Worm (Caenorhabditis elegans) whole organism, L4 larva: Measurements from ENCODE around the gene bpnt-1.

Experiments used
- D1046.2 ChIP-seq: fragments of 200-800 bp; sonication (Bioruptor generic); IDR thresholded peaks from 2 replicates; pipeline ENCODE4 v1.3.6; 2022; ENCODE audit warnings: missing genetic modification characterization, missing compliant biosample characterization
- F10B5.3 ChIP-seq: sonication (generic microtip); optimal IDR thresholded peaks from 2 replicates; lab custom pipeline; 2016; ENCODE audit warnings: mild to moderate bottlenecking, missing genetic modification characterization, missing compliant biosample characterization
- F26F4.8 ChIP-seq: fragments of 200-800 bp; sonication (Bioruptor generic); conservative IDR thresholded peaks from 2 replicates; pipeline ENCODE4 v1.3.6; 2022; ENCODE audit warnings: missing genetic modification characterization, missing compliant biosample characterization
- F37D6.2 ChIP-seq: sonication (generic microtip); optimal IDR thresholded peaks from 2 replicates; lab custom pipeline; 2016; ENCODE audit warnings: mild to moderate bottlenecking, missing genetic modification characterization, missing compliant biosample characterization
- F44E2.7 ChIP-seq: fragments of 200-800 bp; sonication (Bioruptor generic); IDR thresholded peaks from 2 replicates; pipeline ENCODE4 v2.1.2; 2022; ENCODE audit warnings: missing genetic modification characterization, missing compliant biosample characterization
- F49E8.2 ChIP-seq: sonication (generic microtip); optimal IDR thresholded peaks from 2 replicates; lab custom pipeline; 2016; ENCODE audit warnings: missing compliant biosample characterization, mild to moderate bottlenecking, missing genetic modification characterization, borderline replicate concordance
- T26A8.4 ChIP-seq: fragments of 200-800 bp; sonication (Bioruptor generic); IDR thresholded peaks from 2 replicates; pipeline ENCODE4 v1.3.6; 2022; ENCODE audit warnings: missing genetic modification characterization, missing compliant biosample characterization
- Y105C5A.15 ChIP-seq: fragments of 200-800 bp; sonication (Bioruptor generic); IDR thresholded peaks from 2 replicates; pipeline ENCODE4 v1.3.6; 2022; ENCODE audit warnings: missing genetic modification characterization, missing compliant biosample characterization
- aly-2 ChIP-seq: sonication (generic microtip); optimal IDR thresholded peaks from 2 replicates; lab custom pipeline; 2018; ENCODE audit warnings: missing biosample characterization, missing genetic modification characterization
- ama-1 ChIP-seq: fragments of 150-350 bp; optimal IDR thresholded peaks from 2 replicates; lab custom pipeline; 2014; ENCODE audit warnings: inconsistent platforms, mixed read lengths
- attf-4 ChIP-seq: sonication (generic microtip); optimal IDR thresholded peaks from 3 replicates; lab custom pipeline; 2017; ENCODE audit warnings: missing biosample characterization, missing genetic modification characterization
- ceh-20 ChIP-seq: fragments of 200-800 bp; sonication (Bioruptor generic); IDR thresholded peaks from 2 replicates; pipeline ENCODE4 v1.3.6; 2022; ENCODE audit warnings: missing genetic modification reagents, missing genetic modification characterization, missing compliant biosample characterization
- ceh-32 ChIP-seq: sonication (generic microtip); optimal IDR thresholded peaks from 2 replicates; lab custom pipeline; 2016; ENCODE audit warnings: mild to moderate bottlenecking, missing genetic modification characterization, missing compliant biosample characterization; ENCODE audit not compliant: poor library complexity
- ceh-82 ChIP-seq: sonication (generic microtip); optimal IDR thresholded peaks from 2 replicates; lab custom pipeline; 2017; ENCODE audit warnings: missing biosample characterization, missing genetic modification characterization
- ctbp-1 ChIP-seq: fragments of 200-800 bp; sonication (Bioruptor generic); IDR thresholded peaks from 2 replicates; pipeline ENCODE4 v1.3.6; 2022; ENCODE audit warnings: missing genetic modification reagents, missing genetic modification characterization, missing compliant biosample characterization
- daf-12 ChIP-seq: fragments of 150-350 bp; optimal IDR thresholded peaks from 2 replicates; lab custom pipeline; 2014; ENCODE audit warnings: missing biosample characterization, missing genetic modification reagents, missing genetic modification characterization
- daf-16 ChIP-seq, 3 experiments: sonication (generic microtip); optimal IDR thresholded peaks; 2 replicates each; lab custom pipeline; 2016 to 2017; ENCODE audit warnings: missing genetic modification characterization in 3 of 3, missing genetic modification reagents in 3 of 3, mild to moderate bottlenecking in 2 of 3, missing compliant biosample characterization in 2 of 3, missing biosample characterization in 1 of 3, moderate library complexity in 1 of 3
- daf-8 ChIP-seq: fragments of 200-800 bp; sonication (Bioruptor generic); IDR thresholded peaks from 2 replicates; pipeline ENCODE4 v1.3.6; 2022; ENCODE audit warnings: missing genetic modification characterization, missing compliant biosample characterization
- dmd-8 ChIP-seq: fragments of 200-800 bp; sonication (Bioruptor generic); IDR thresholded peaks from 2 replicates; pipeline ENCODE4 v1.3.6; 2022; ENCODE audit warnings: missing genetic modification characterization, missing compliant biosample characterization
- dpl-1 ChIP-seq: fragments of 150-350 bp; optimal IDR thresholded peaks from 2 replicates; lab custom pipeline; 2014; ENCODE audit warnings: missing biosample characterization, missing genetic modification reagents, missing genetic modification characterization
- duxl-1 ChIP-seq: sonication (generic microtip); optimal IDR thresholded peaks from 2 replicates; lab custom pipeline; 2016; ENCODE audit warnings: mild to moderate bottlenecking, missing genetic modification characterization, moderate library complexity, missing compliant biosample characterization; ENCODE audit not compliant: poor library complexity
- fos-1 ChIP-seq: fragments of 150-350 bp; optimal IDR thresholded peaks from 2 replicates; lab custom pipeline; 2014; ENCODE audit warnings: missing biosample characterization, missing genetic modification characterization
- hif-1 ChIP-seq, 2 experiments: sonication (generic microtip); optimal IDR thresholded peaks; 2 replicates each; lab custom pipeline; 2016 to 2017; ENCODE audit warnings: missing compliant biosample characterization in 2 of 2, missing genetic modification characterization in 2 of 2, missing genetic modification reagents in 2 of 2, missing genotype in 2 of 2, mild to moderate bottlenecking in 1 of 2
- hlh-11 ChIP-seq: fragments of 200-800 bp; sonication (Bioruptor generic); optimal IDR thresholded peaks from 2 replicates; lab custom pipeline; 2018; ENCODE audit warnings: mild to moderate bottlenecking, missing genetic modification characterization, missing compliant biosample characterization
- hlh-30 ChIP-seq: sonication (generic microtip); optimal IDR thresholded peaks from 2 replicates; lab custom pipeline; 2017; ENCODE audit warnings: antibody characterized with exemption, mild to moderate bottlenecking, missing genetic modification characterization, missing compliant biosample characterization; ENCODE audit not compliant: insufficient read depth
- jun-1 ChIP-seq: fragments of 150-350 bp; optimal IDR thresholded peaks from 2 replicates; lab custom pipeline; 2014; ENCODE audit warnings: missing biosample characterization, missing genetic modification reagents, missing genetic modification characterization
- lin-1 ChIP-seq: fragments of 200-800 bp; sonication (Bioruptor generic); IDR thresholded peaks from 2 replicates; pipeline ENCODE4 v1.3.6; 2022; ENCODE audit warnings: missing genetic modification reagents, missing genetic modification characterization, missing compliant biosample characterization
- mdl-1 ChIP-seq, 2 experiments: fragments of 150-350 bp in 1 of 2; sonication (generic microtip) in 1 of 2; optimal IDR thresholded peaks; 2 replicates each; lab custom pipeline; 2014 to 2017; ENCODE audit warnings: missing biosample characterization in 2 of 2, missing genetic modification characterization in 2 of 2
- mdt-29 ChIP-seq: fragments of 200-800 bp; sonication (Bioruptor generic); IDR thresholded peaks from 2 replicates; pipeline ENCODE4 v1.3.6; 2022; ENCODE audit warnings: missing genetic modification reagents, missing genetic modification characterization, missing compliant biosample characterization
- mep-1 ChIP-seq: fragments of 150-350 bp; sonication (generic microtip); optimal IDR thresholded peaks from 3 replicates; lab custom pipeline; 2014; ENCODE audit warnings: missing biosample characterization, missing genetic modification characterization
- mes-2 ChIP-seq: sonication (generic microtip); optimal IDR thresholded peaks from 2 replicates; lab custom pipeline; 2016; ENCODE audit warnings: missing genotype, mild to moderate bottlenecking, missing genetic modification characterization, missing compliant biosample characterization; ENCODE audit not compliant: poor library complexity, severe bottlenecking
- mxl-3 ChIP-seq: fragments of 200-800 bp; sonication (Bioruptor generic); optimal IDR thresholded peaks from 2 replicates; lab custom pipeline; 2018; ENCODE audit warnings: mild to moderate bottlenecking, missing genetic modification characterization, missing compliant biosample characterization
- nhr-102 ChIP-seq: sonication (generic microtip); optimal IDR thresholded peaks from 2 replicates; lab custom pipeline; 2016; ENCODE audit warnings: mild to moderate bottlenecking, missing genetic modification characterization, moderate library complexity, missing compliant biosample characterization
- nhr-237 ChIP-seq: sonication (generic microtip); optimal IDR thresholded peaks from 2 replicates; lab custom pipeline; 2017; ENCODE audit warnings: missing biosample characterization, missing genetic modification characterization
- nhr-28 ChIP-seq: fragments of 150-350 bp; optimal IDR thresholded peaks from 2 replicates; lab custom pipeline; 2014; ENCODE audit warnings: missing biosample characterization, missing genetic modification characterization
- nhr-48 ChIP-seq: sonication (generic microtip); optimal IDR thresholded peaks from 2 replicates; lab custom pipeline; 2016; ENCODE audit warnings: mild to moderate bottlenecking, missing genetic modification characterization, missing compliant biosample characterization
- nhr-76 ChIP-seq: fragments of 150-350 bp; optimal IDR thresholded peaks from 2 replicates; lab custom pipeline; 2014; ENCODE audit warnings: missing biosample characterization, missing genetic modification characterization
- nhr-77 ChIP-seq: fragments of 150-350 bp; optimal IDR thresholded peaks from 2 replicates; lab custom pipeline; 2014; ENCODE audit warnings: missing biosample characterization, missing genetic modification characterization
- sdz-12 ChIP-seq: fragments of 200-800 bp; sonication (Bioruptor generic); optimal IDR thresholded peaks from 2 replicates; lab custom pipeline; 2018; ENCODE audit warnings: mild to moderate bottlenecking, missing genetic modification characterization, missing compliant biosample characterization
- snpc-1.2 ChIP-seq: fragments of 200-800 bp; sonication (Bioruptor generic); IDR thresholded peaks from 2 replicates; pipeline ENCODE4 v1.3.6; 2022; ENCODE audit warnings: missing genetic modification reagents, missing genetic modification characterization, missing compliant biosample characterization
- snpc-4 ChIP-seq: fragments of 150-350 bp; optimal IDR thresholded peaks from 2 replicates; lab custom pipeline; 2014; ENCODE audit warnings: missing biosample characterization, missing genetic modification characterization
- spr-3 ChIP-seq: fragments of 200-800 bp; sonication (Bioruptor generic); optimal IDR thresholded peaks from 2 replicates; lab custom pipeline; 2018; ENCODE audit warnings: mild to moderate bottlenecking, missing genetic modification characterization, missing compliant biosample characterization
- unc-130 ChIP-seq: sonication (generic microtip); optimal IDR thresholded peaks from 2 replicates; lab custom pipeline; 2016; ENCODE audit warnings: missing genetic modification reagents, missing genetic modification characterization, missing compliant biosample characterization
- unc-39 ChIP-seq: sonication (generic microtip); optimal IDR thresholded peaks from 2 replicates; lab custom pipeline; 2017; ENCODE audit warnings: missing biosample characterization, missing genetic modification characterization
- vab-7 ChIP-seq: fragments of 200-800 bp; sonication (Bioruptor generic); IDR thresholded peaks from 2 replicates; pipeline ENCODE4 v1.3.6; 2022; ENCODE audit warnings: missing genetic modification reagents, missing genetic modification characterization, missing compliant biosample characterization
- zip-2 ChIP-seq: fragments of 150-350 bp; optimal IDR thresholded peaks from 2 replicates; lab custom pipeline; 2014; ENCODE audit warnings: missing biosample characterization, missing genetic modification characterization
- ztf-11 ChIP-seq: fragments of 150-350 bp; optimal IDR thresholded peaks from 2 replicates; lab custom pipeline; 2014; ENCODE audit warnings: missing biosample characterization, missing genetic modification characterization

The bpnt-1 gene

ce11 chrII:4419956-4420355 is at the start of gene bpnt-1:
bpnt-1 (plus strand) TSS chrII:4420256.
- TF ChIP-seq vab-7 (GFP tag; lab: Robert Waterston, UW): no peak
- peak; percentile 39 for TF ChIP-seq hlh-30 (tag; lab: Kevin White, UChicago)
- peak in 1 of 2 experiments; percentile 19 for TF ChIP-seq mdl-1 (tag; optimal IDR thresholded peaks at IDR 0.05; lab: Kevin White, UChicago)
- peak; percentile 12 for TF ChIP-seq nhr-28 (tag; lab: Kevin White, UChicago)
- TF ChIP-seq mxl-3 (GFP tag; lab: Kevin White, UChicago): peak; percentile 13

DNA sequence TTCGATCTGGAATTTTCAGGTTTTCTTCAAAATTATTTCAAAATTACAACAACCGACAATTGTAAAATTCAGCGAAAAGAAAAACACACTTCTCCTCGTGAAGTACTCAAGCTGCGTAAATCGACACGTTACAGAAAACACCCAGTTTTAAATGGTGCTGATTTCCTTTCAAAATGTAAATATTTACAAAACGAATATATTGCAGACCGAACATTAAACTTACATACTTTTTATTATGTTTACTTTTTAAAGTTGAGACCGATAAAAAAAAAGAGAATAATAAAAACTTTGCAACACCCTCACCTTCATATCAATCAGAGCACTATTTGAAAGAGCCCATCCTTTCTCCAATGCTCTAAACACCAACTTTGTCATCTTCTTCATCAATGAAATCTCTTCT is 49.2 kb upstream of the bpnt-1 start:
- TF ChIP-seq snpc-4 (tag; lab: Kevin White, UChicago) (no peak), daf-16 (GFP tag; optimal IDR thresholded peaks at IDR 0.05; lab: Kevin White, UChicago) (no peak), daf-16 (tag; optimal IDR thresholded peaks at IDR 0.05; lab: Kevin White, UChicago) (peak; percentile 56)

ce11 chrII:4372406-4372805 is 47.6 kb upstream of the bpnt-1 start, which contains the start of gene paic-1:
paic-1 (minus strand) TSS chrII:4372525.
- TF ChIP-seq F10B5.3: no peak
- TF ChIP-seq ama-1: peak; percentile 80
- no peak for TF ChIP-seq daf-16 (GFP tag; optimal IDR thresholded peaks at IDR 0.05; lab: Kevin White, UChicago)
- peak; percentile 82 for TF ChIP-seq daf-16 (tag; optimal IDR thresholded peaks at IDR 0.05; lab: Kevin White, UChicago)
- TF ChIP-seq aly-2 (tag; lab: Kevin White, UChicago): no peak
- no peak for TF ChIP-seq F44E2.7 (GFP tag; lab: Robert Waterston, UW)
- no peak for TF ChIP-seq nhr-48 (tag; lab: Kevin White, UChicago)
- no peak for TF ChIP-seq fos-1 (tag; lab: Kevin White, UChicago)
- TF ChIP-seq F49E8.2 (tag; lab: Kevin White, UChicago): peak; percentile 19
- no peak for TF ChIP-seq D1046.2 (GFP tag; lab: Robert Waterston, UW)
- TF ChIP-seq sdz-12 (GFP tag; lab: Kevin White, UChicago): no peak
- TF ChIP-seq unc-130: no peak
- TF ChIP-seq dpl-1 (GFP tag; lab: Kevin White, UChicago): no peak
- no peak for TF ChIP-seq nhr-77 (tag; lab: Kevin White, UChicago)
- no peak for TF ChIP-seq nhr-237 (tag; lab: Kevin White, UChicago)
- TF ChIP-seq unc-39 (tag; lab: Kevin White, UChicago): no peak
- no peak for TF ChIP-seq Y105C5A.15 (GFP tag; lab: Robert Waterston, UW)
- TF ChIP-seq nhr-102 (tag; lab: Kevin White, UChicago): no peak
- peak; percentile 37 for TF ChIP-seq nhr-28 (tag; lab: Kevin White, UChicago)
- TF ChIP-seq daf-8 (GFP tag; lab: Robert Waterston, UW): no peak
- peak; percentile 27; the same call in 1 of the 2 replicates for TF ChIP-seq T26A8.4 (GFP tag; lab: Robert Waterston, UW)
- TF ChIP-seq F26F4.8 (GFP tag; lab: Robert Waterston, UW): no peak
- no peak for TF ChIP-seq ztf-11
- TF ChIP-seq jun-1 (tag; lab: Kevin White, UChicago): no peak
- 0 out of 2 replicates have a peak, but pooled peaks have one; percentile 18 for TF ChIP-seq dmd-8
- no peak for TF ChIP-seq attf-4 (tag; lab: Kevin White, UChicago)
- no peak for TF ChIP-seq vab-7 (GFP tag; lab: Robert Waterston, UW)
- no peak for TF ChIP-seq F37D6.2
- no peak for TF ChIP-seq lin-1 (GFP tag; lab: Robert Waterston, UW)
- TF ChIP-seq ceh-32 (tag; lab: Kevin White, UChicago): no peak
- TF ChIP-seq mes-2: peak; percentile 54
- TF ChIP-seq zip-2: peak; percentile 41
- TF ChIP-seq spr-3 (GFP tag; lab: Kevin White, UChicago): no peak
- TF ChIP-seq duxl-1 (tag; lab: Kevin White, UChicago): no peak
- TF ChIP-seq snpc-1.2: no peak
- TF ChIP-seq mep-1 (tag; lab: Kevin White, UChicago): peak; percentile 50
- TF ChIP-seq ceh-82: no peak
- TF ChIP-seq nhr-76 (tag; lab: Kevin White, UChicago): no peak
- no peak for TF ChIP-seq hif-1 (tag; optimal IDR thresholded peaks at IDR 0.05; lab: Kevin White, UChicago)
- peak; percentile 16 for TF ChIP-seq hlh-11
- TF ChIP-seq daf-12 (tag; lab: Kevin White, UChicago): no peak
- TF ChIP-seq ctbp-1 (GFP tag; lab: Robert Waterston, UW): no peak
- TF ChIP-seq mdt-29: no peak
- TF ChIP-seq ceh-20 (GFP tag; lab: Robert Waterston, UW): no peak
